Fruit fly (Drosophila melanogaster) whole organism, prepupa: ENCODE data around the gene CG17364.

Experiments used
- CG10669 ChIP-seq: fragments of 200-800 bp; sonication (Bioruptor generic); optimal IDR thresholded peaks from 3 replicates; lab custom pipeline; 2018; ENCODE audit warnings: missing biosample characterization, mild to moderate bottlenecking, missing genetic modification characterization, moderate library complexity
- CG11294 ChIP-seq: fragments of 200-800 bp; sonication (Bioruptor generic); IDR thresholded peaks from 2 replicates; pipeline ENCODE4 v1.3.6; 2022; ENCODE audit warnings: missing biosample characterization, missing genetic modification characterization
- CG11762 ChIP-seq: fragments of 200-800 bp; sonication (Bioruptor generic); optimal IDR thresholded peaks from 3 replicates; lab custom pipeline; 2016; ENCODE audit warnings: missing biosample characterization, missing genetic modification characterization; ENCODE audit not compliant: insufficient read depth
- CG11902 ChIP-seq: fragments of 200-800 bp; sonication (Bioruptor generic); optimal IDR thresholded peaks from 3 replicates; lab custom pipeline; 2016; ENCODE audit warnings: missing biosample characterization, missing genetic modification characterization
- CG15336 ChIP-seq: fragments of 200-800 bp; sonication (Bioruptor generic); IDR thresholded peaks from 2 replicates; pipeline ENCODE4 v1.3.6; 2022; ENCODE audit warnings: missing biosample characterization, missing genetic modification characterization
- CG1621 ChIP-seq: fragments of 200-800 bp; sonication (Bioruptor generic); optimal IDR thresholded peaks from 3 replicates; lab custom pipeline; 2018; ENCODE audit warnings: missing biosample characterization, mild to moderate bottlenecking, missing genetic modification characterization
- CG3032 ChIP-seq: fragments of 200-800 bp; optimal IDR thresholded peaks from 2 replicates; lab custom pipeline; 2019; ENCODE audit warnings: missing biosample characterization, mild to moderate bottlenecking, missing genetic modification characterization, moderate library complexity
- CG31627 ChIP-seq: fragments of 200-800 bp; sonication (Bioruptor generic); optimal IDR thresholded peaks from 3 replicates; lab custom pipeline; 2016; ENCODE audit warnings: missing biosample characterization, missing genetic modification characterization
- CG32006 ChIP-seq: fragments of 200-800 bp; sonication (Bioruptor generic); optimal IDR thresholded peaks from 3 replicates; lab custom pipeline; 2017; ENCODE audit warnings: missing biosample characterization, mild to moderate bottlenecking, missing genetic modification characterization
- CG34406 ChIP-seq: fragments of 200-800 bp; sonication (Bioruptor generic); optimal IDR thresholded peaks from 3 replicates; lab custom pipeline; 2016; ENCODE audit warnings: missing biosample characterization, missing genetic modification characterization
- CG3919 ChIP-seq: fragments of 200-800 bp; sonication (Bioruptor generic); optimal IDR thresholded peaks from 3 replicates; lab custom pipeline; 2016; ENCODE audit warnings: missing biosample characterization, missing genetic modification characterization
- CG6163 ChIP-seq: fragments of 200-800 bp; sonication (Bioruptor generic); IDR thresholded peaks from 3 replicates; pipeline ENCODE4 v1.3.6; 2022; ENCODE audit warnings: missing biosample characterization, missing genetic modification characterization
- CG6276 ChIP-seq: fragments of 200-800 bp; sonication (Bioruptor generic); optimal IDR thresholded peaks from 2 replicates; lab custom pipeline; 2017; ENCODE audit warnings: missing biosample characterization, mild to moderate bottlenecking, missing genetic modification characterization
- CG6808 ChIP-seq: fragments of 200-800 bp; sonication (Bioruptor generic); optimal IDR thresholded peaks from 3 replicates; lab custom pipeline; 2017; ENCODE audit warnings: missing biosample characterization, missing genetic modification characterization, mild to moderate bottlenecking, moderate library complexity, missing genetic modification reagents
- CG6854 ChIP-seq: fragments of 200-800 bp; sonication (Bioruptor generic); optimal IDR thresholded peaks from 2 replicates; lab custom pipeline; 2017; ENCODE audit warnings: missing biosample characterization, mild to moderate bottlenecking, missing genetic modification characterization
- CG7368 ChIP-seq: fragments of 200-800 bp; sonication (Bioruptor generic); optimal IDR thresholded peaks from 3 replicates; lab custom pipeline; 2016; ENCODE audit warnings: missing biosample characterization, missing genetic modification characterization
- CG8119 ChIP-seq: fragments of 200-800 bp; sonication (Bioruptor generic); IDR thresholded peaks from 3 replicates; pipeline ENCODE4 v1.3.6; 2022; ENCODE audit warnings: missing biosample characterization, missing genetic modification characterization
- CG8319 ChIP-seq: fragments of 200-800 bp; sonication (Bioruptor generic); optimal IDR thresholded peaks from 3 replicates; lab custom pipeline; 2016; ENCODE audit warnings: missing biosample characterization, missing genetic modification characterization
- Eip78C ChIP-seq: fragments of 200-800 bp; sonication (Bioruptor generic); peaks from one replicate; lab custom pipeline; 2016; ENCODE audit warnings: missing biosample characterization, missing genetic modification characterization
- Ets21C ChIP-seq: fragments of 200-800 bp; sonication (Bioruptor generic); optimal IDR thresholded peaks from 3 replicates; lab custom pipeline; 2016; ENCODE audit warnings: missing biosample characterization, missing genetic modification characterization
- Ets96B ChIP-seq: fragments of 200-800 bp; optimal IDR thresholded peaks from 2 replicates; lab custom pipeline; 2019; ENCODE audit warnings: missing biosample characterization, mild to moderate bottlenecking, missing genetic modification characterization, moderate library complexity
- Gug ChIP-seq: fragments of 200-800 bp; sonication (Bioruptor generic); IDR thresholded peaks from 2 replicates; pipeline ENCODE4 v1.3.6; 2022; ENCODE audit warnings: missing biosample characterization, missing genetic modification characterization
- Lpt ChIP-seq: fragments of 200-800 bp; sonication (Bioruptor generic); optimal IDR thresholded peaks from 3 replicates; lab custom pipeline; 2016; ENCODE audit warnings: missing biosample characterization, missing genetic modification characterization
- Met ChIP-seq: fragments of 200-800 bp; sonication (Bioruptor generic); optimal IDR thresholded peaks from 3 replicates; lab custom pipeline; 2016; ENCODE audit warnings: missing biosample characterization, missing genetic modification characterization
- OdsH ChIP-seq: fragments of 200-800 bp; sonication (Bioruptor generic); optimal IDR thresholded peaks from 3 replicates; lab custom pipeline; 2016; ENCODE audit warnings: missing biosample characterization, missing genetic modification characterization
- Sox14 ChIP-seq: fragments of 200-800 bp; sonication (Bioruptor generic); optimal IDR thresholded peaks from 3 replicates; lab custom pipeline; 2016; ENCODE audit warnings: missing biosample characterization, missing genetic modification characterization
- Sox15 ChIP-seq: fragments of 200-800 bp; sonication (Bioruptor generic); optimal IDR thresholded peaks from 3 replicates; lab custom pipeline; 2016; ENCODE audit warnings: missing biosample characterization, missing genetic modification characterization
- achi ChIP-seq: fragments of 200-800 bp; sonication (Bioruptor generic); optimal IDR thresholded peaks from 3 replicates; lab custom pipeline; 2016; ENCODE audit warnings: missing biosample characterization, missing genetic modification characterization
- acj6 ChIP-seq: fragments of 200-800 bp; sonication (Bioruptor generic); optimal IDR thresholded peaks from 3 replicates; lab custom pipeline; 2016; ENCODE audit warnings: missing biosample characterization, missing genetic modification characterization
- dac ChIP-seq: fragments of 200-800 bp; sonication (Bioruptor generic); optimal IDR thresholded peaks from 2 replicates; lab custom pipeline; 2017; ENCODE audit warnings: missing biosample characterization, mild to moderate bottlenecking, missing genetic modification characterization
- dsx ChIP-seq: fragments of 200-800 bp; optimal IDR thresholded peaks from 3 replicates; lab custom pipeline; 2019; ENCODE audit warnings: missing biosample characterization, mild to moderate bottlenecking, missing genetic modification characterization, moderate library complexity; ENCODE audit not compliant: poor library complexity, severe bottlenecking
- eg ChIP-seq: fragments of 200-800 bp; sonication (Bioruptor generic); IDR thresholded peaks from 3 replicates; pipeline ENCODE4 v1.3.6; 2022; ENCODE audit warnings: missing biosample characterization, missing genetic modification characterization
- esn ChIP-seq: fragments of 200-800 bp; sonication (Bioruptor generic); optimal IDR thresholded peaks from 2 replicates; lab custom pipeline; 2016; ENCODE audit warnings: missing biosample characterization, mild to moderate bottlenecking, missing genetic modification characterization, moderate library complexity
- fd59A ChIP-seq: fragments of 200-800 bp; sonication (Bioruptor generic); optimal IDR thresholded peaks from 2 replicates; lab custom pipeline; 2017; ENCODE audit warnings: missing biosample characterization, mild to moderate bottlenecking, missing genetic modification characterization, missing genetic modification reagents
- fd85E ChIP-seq: fragments of 200-800 bp; sonication (Bioruptor generic); optimal IDR thresholded peaks from 3 replicates; lab custom pipeline; 2016; ENCODE audit warnings: missing biosample characterization, missing genetic modification characterization
- fkh ChIP-seq: fragments of 200-800 bp; sonication (Bioruptor generic); optimal IDR thresholded peaks from 3 replicates; lab custom pipeline; 2017; ENCODE audit warnings: missing biosample characterization, mild to moderate bottlenecking, missing genetic modification characterization, moderate library complexity
- salr ChIP-seq, 2 experiments: fragments of 200-800 bp; sonication (Bioruptor generic); optimal IDR thresholded peaks; 3 replicates each; lab custom pipeline; 2016 to 2018; ENCODE audit warnings: missing biosample characterization in 2 of 2, missing genetic modification characterization in 2 of 2, mild to moderate bottlenecking in 1 of 2
- spab ChIP-seq: fragments of 200-800 bp; sonication (Bioruptor generic); optimal IDR thresholded peaks from 2 replicates; lab custom pipeline; 2017; ENCODE audit warnings: missing biosample characterization, mild to moderate bottlenecking, missing genetic modification characterization, missing genetic modification reagents
- ss ChIP-seq, 2 experiments: fragments of 200-800 bp; sonication (Bioruptor generic); optimal IDR thresholded peaks; 2 replicates in 1 of 2; 3 replicates in 1 of 2; lab custom pipeline; 2017 to 2018; ENCODE audit warnings: mild to moderate bottlenecking in 2 of 2, missing biosample characterization in 2 of 2, missing genetic modification characterization in 2 of 2, moderate library complexity in 1 of 2
- svp ChIP-seq: fragments of 200-800 bp; sonication (Bioruptor generic); peaks from one replicate; lab custom pipeline; 2016; ENCODE audit warnings: missing biosample characterization, missing genetic modification characterization
- vri ChIP-seq: fragments of 200-800 bp; sonication (Bioruptor generic); optimal IDR thresholded peaks from 3 replicates; lab custom pipeline; 2016; ENCODE audit warnings: missing biosample characterization, mild to moderate bottlenecking, missing genetic modification characterization

Gene CG17364

DNA sequence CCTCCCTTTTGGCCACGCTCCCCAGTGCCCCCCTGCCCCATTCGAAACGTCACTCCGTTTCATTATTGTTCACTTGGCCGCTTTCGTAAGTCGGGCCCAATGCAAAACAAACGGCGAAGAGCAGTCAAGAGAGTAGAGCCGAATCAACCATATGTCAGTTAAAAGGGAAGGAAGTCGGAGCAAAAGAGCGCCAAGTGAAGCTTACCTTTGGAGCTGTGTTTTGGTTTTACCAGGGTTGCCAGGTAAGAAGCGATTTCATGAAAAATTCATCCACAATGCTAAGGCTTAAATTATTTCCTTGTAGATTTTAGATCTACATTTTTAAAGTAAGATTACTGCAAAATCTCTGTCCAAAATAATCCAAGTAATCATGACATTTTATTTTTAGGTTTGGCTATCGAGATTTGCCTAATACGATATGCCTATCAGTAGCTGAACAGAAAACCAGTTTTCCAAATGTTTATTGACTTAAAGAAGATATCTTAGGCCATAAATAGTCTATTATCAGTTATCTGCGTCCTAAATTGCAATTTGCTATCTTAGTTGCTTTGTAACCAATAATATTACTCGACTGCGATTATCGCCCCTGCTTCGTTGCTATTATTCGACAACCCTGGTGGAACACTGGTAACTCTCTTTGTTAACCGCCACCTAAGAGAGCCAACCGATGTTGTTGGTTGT lies 54.6 kb downstream of the CG17364 start (continued):
- TF ChIP-seq CG6854 (GFP tag; lab: Kevin White, UChicago) (peak; percentile 85), CG15336 (GFP tag; lab: Robert Waterston, UW) (peak; percentile 88), Ets96B (tag; lab: Kevin White, UChicago) (peak; percentile 91), CG7368 (peak; percentile 86), CG10669 (GFP tag; lab: Kevin White, UChicago) (peak; percentile 93), OdsH (GFP tag; lab: Kevin White, UChicago) (peak; percentile 96), CG6808 (GFP tag; lab: Kevin White, UChicago) (peak; percentile 97), CG8119 (peak; percentile 91), CG11294 (GFP tag; lab: Robert Waterston, UW) (peak; percentile 70; the same call in 1 of the 2 replicates), Lpt (GFP tag; lab: Kevin White, UChicago) (peak; percentile 93), Sox14 (GFP tag; lab: Kevin White, UChicago) (peak; percentile 97), spab (GFP tag; lab: Kevin White, UChicago) (peak; percentile 97), achi (peak; percentile 95), fd59A (peak; percentile 97), salr (GFP tag; optimal IDR thresholded peaks at IDR 0.05; lab: Kevin White, UChicago) (peak; percentile 70 to 98), CG34406 (GFP tag; lab: Kevin White, UChicago) (peak; percentile 94), dac (GFP tag; lab: Kevin White, UChicago) (peak; percentile 83)
- TF ChIP-seq, all 60 proteins: peak for 60

DNA sequence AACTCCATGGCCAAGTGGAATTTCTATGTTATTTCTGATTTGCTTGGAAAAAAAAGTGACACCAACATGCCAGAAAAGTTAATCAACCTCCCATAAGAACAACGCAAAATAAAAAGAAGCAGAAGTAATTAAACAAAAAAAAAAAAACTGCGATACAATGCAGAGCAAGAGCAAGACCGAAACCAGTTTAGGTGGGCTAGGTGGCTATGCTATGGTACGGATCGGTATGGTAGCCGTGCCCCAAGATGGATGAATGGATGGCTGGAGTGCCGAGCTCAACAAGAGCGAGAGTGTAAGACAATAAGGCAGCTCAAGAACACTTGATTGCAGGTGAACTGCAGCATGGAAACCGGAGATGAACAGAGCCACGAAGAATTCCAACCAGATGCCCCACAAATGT lies 56.4 kb downstream of the CG17364 start:
- peak; percentile 37 for TF ChIP-seq CG3032 (tag; lab: Kevin White, UChicago)
- TF ChIP-seq dsx (GFP tag; lab: Kevin White, UChicago) = no peak
- TF ChIP-seq ss (GFP tag; optimal IDR thresholded peaks at IDR 0.05; lab: Kevin White, UChicago) = peak; percentile 2 to 19
- TF ChIP-seq eg = peak; percentile 67
- TF ChIP-seq Eip78C (GFP tag; lab: Kevin White, UChicago) = no peak
- peak; percentile 52; the same call in 1 of the 3 replicates for TF ChIP-seq CG6163 (GFP tag; lab: Robert Waterston, UW)

DNA sequence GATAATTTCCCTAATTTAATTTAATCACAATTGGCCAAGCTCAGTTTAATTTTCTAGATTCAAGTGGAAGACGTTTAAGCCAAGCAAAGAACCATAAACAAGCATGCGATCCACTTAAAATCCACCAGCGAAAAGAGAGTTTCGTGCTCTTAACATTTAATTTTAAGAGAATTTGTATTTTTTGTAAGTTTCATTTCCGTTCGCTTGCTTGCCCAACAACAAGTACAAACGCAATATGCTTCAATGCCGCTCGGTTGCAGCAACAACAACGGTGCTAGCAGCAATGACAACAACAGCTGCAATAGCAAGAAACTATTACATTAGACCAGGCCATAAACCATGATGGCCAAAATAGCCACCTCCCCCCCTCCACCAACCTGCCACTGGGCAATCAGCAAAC lies 58.3 kb downstream of the CG17364 start:
- peak; percentile 29; the same call in 1 of the 3 replicates for TF ChIP-seq CG6163 (GFP tag; lab: Robert Waterston, UW)
- no peak for TF ChIP-seq Sox15 (GFP tag; lab: Kevin White, UChicago)
- 0 out of 3 replicates have a peak, but pooled peaks have one; percentile 30 for TF ChIP-seq CG8119
- peak; percentile 35; the same call in 1 of the 2 replicates for TF ChIP-seq CG15336 (GFP tag; lab: Robert Waterston, UW)
- peak; percentile 49 for TF ChIP-seq CG6854 (GFP tag; lab: Kevin White, UChicago)
- TF ChIP-seq svp (GFP tag; lab: Kevin White, UChicago) = no peak
- TF ChIP-seq, all 60 proteins: peak for 4

DNA sequence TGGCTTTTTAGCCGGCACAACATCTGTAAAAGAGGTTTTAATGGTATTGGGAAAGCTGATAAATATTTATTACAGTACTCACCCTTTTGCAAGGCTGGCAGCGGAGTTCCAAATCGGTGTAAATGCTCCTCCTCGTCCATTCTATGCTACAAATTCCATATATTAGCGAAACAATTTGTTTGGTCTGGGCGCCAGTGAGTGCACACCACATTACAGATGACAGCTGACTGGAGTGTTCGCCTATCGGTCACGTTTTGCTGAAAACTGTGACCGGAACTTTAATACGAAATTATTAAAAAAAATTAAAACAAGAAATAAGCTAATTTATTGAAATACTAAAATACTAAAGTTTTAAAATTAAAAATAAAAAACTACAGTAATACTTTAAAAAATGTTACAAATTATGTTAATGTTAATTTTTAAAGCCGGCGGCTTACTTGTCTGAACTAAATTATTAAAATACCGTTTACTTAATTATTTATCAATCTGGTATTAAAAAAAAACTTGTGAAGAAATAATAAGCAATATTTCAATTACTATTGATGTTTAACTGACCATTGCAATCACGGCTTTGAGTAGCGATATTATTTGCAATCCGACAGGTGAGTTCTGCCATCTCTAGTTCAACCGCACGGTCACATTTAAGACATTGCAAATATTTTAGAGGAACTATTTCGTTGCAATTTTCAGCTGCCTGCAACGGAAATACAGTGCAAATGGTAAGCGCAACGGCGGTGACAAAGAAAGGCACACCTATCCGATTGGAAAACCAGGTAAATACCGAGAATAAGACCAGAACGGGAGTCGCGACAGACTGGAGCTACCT lies 64.2 kb downstream of the CG17364 start, which contains the start of the genes CG8833 and DCTN1-p150:
TSS of gene CG8833 (minus strand) at position 232 of the 826 bp plus-strand sequence.
TSS of gene DCTN1-p150 (plus strand) at position 619 of the 826 bp plus-strand sequence.
- no peak for TF ChIP-seq dac (GFP tag; lab: Kevin White, UChicago)
- no peak for TF ChIP-seq CG32006 (GFP tag; lab: Kevin White, UChicago)
- TF ChIP-seq CG11762 (GFP tag; lab: Kevin White, UChicago) = no peak
- no peak for TF ChIP-seq spab (GFP tag; lab: Kevin White, UChicago)
- no peak for TF ChIP-seq CG6276
- TF ChIP-seq eg = 0 out of 3 replicates have a peak, but pooled peaks have one; percentile 38
- peak; percentile 15 for TF ChIP-seq Sox15 (GFP tag; lab: Kevin White, UChicago)
- TF ChIP-seq CG34406 (GFP tag; lab: Kevin White, UChicago) = no peak
- TF ChIP-seq CG31627 (GFP tag; lab: Kevin White, UChicago) = peak; percentile 60
- TF ChIP-seq CG11902 (GFP tag; lab: Kevin White, UChicago) = no peak
- TF ChIP-seq vri (GFP tag; lab: Kevin White, UChicago) = no peak
- TF ChIP-seq fkh = peak; percentile 21
- no peak for TF ChIP-seq CG1621 (tag; lab: Kevin White, UChicago)
- no peak for TF ChIP-seq CG7368
- TF ChIP-seq fd59A = no peak
- TF ChIP-seq CG6163 (GFP tag; lab: Robert Waterston, UW) = no peak
- no peak for TF ChIP-seq Met (GFP tag; lab: Kevin White, UChicago)
- peak; percentile 38 for TF ChIP-seq esn (GFP tag; lab: Kevin White, UChicago)
- TF ChIP-seq fd85E (GFP tag; lab: Kevin White, UChicago) = no peak
- TF ChIP-seq CG3032 (tag; lab: Kevin White, UChicago) = peak; percentile 32
- TF ChIP-seq Ets21C (GFP tag; lab: Kevin White, UChicago) = no peak
- no peak for TF ChIP-seq acj6 (GFP tag; lab: Kevin White, UChicago)
- TF ChIP-seq CG8319 = no peak
- no peak for TF ChIP-seq CG3919 (GFP tag; lab: Kevin White, UChicago)
- TF ChIP-seq Gug (GFP tag; lab: Robert Waterston, UW) = no peak
